Worm (Caenorhabditis elegans) whole organism, L2 larva: ENCODE results near the gene Y45G12B.2.

Source experiments
- R02D3.7 ChIP-seq: fragments of 150-350 bp; optimal IDR thresholded peaks from 2 replicates; lab custom pipeline; 2014; ENCODE audit warnings: missing biosample characterization, missing genetic modification characterization
- aly-2 ChIP-seq: fragments of 150-350 bp; optimal IDR thresholded peaks from 2 replicates; lab custom pipeline; 2014; ENCODE audit warnings: missing biosample characterization, missing genetic modification characterization
- ceh-82 ChIP-seq: fragments of 150-350 bp; optimal IDR thresholded peaks from 2 replicates; lab custom pipeline; 2014; ENCODE audit warnings: missing biosample characterization, missing genetic modification characterization
- gmeb-1 ChIP-seq: fragments of 150-350 bp; optimal IDR thresholded peaks from 2 replicates; lab custom pipeline; 2014; ENCODE audit warnings: missing biosample characterization, missing genetic modification characterization
- lsy-2 ChIP-seq, 2 experiments: fragments of 150-350 bp in 1 of 2; sonication (generic microtip) in 1 of 2; optimal IDR thresholded peaks; 2 replicates each; lab custom pipeline; 2014 to 2017; ENCODE audit warnings: missing biosample characterization in 2 of 2, missing genetic modification characterization in 2 of 2
- nhr-10 ChIP-seq: sonication (generic microtip); optimal IDR thresholded peaks from 2 replicates; lab custom pipeline; 2017; ENCODE audit warnings: missing biosample characterization, missing genetic modification characterization
- nhr-11 ChIP-seq: fragments of 150-350 bp; optimal IDR thresholded peaks from 2 replicates; lab custom pipeline; 2014; ENCODE audit warnings: missing biosample characterization, missing genetic modification characterization
- nhr-21 ChIP-seq: fragments of 150-350 bp; optimal IDR thresholded peaks from 2 replicates; lab custom pipeline; 2014; ENCODE audit warnings: missing biosample characterization, missing genetic modification characterization
- nhr-25 ChIP-seq: fragments of 150-350 bp; sonication (generic microtip); optimal IDR thresholded peaks from 3 replicates; lab custom pipeline; 2014; ENCODE audit warnings: missing biosample characterization, missing genetic modification characterization
- snpc-4 ChIP-seq: fragments of 150-350 bp; optimal IDR thresholded peaks from 2 replicates; lab custom pipeline; 2014; ENCODE audit warnings: missing biosample characterization, missing genetic modification characterization
- unc-39 ChIP-seq: fragments of 150-350 bp; optimal IDR thresholded peaks from 2 replicates; lab custom pipeline; 2014; ENCODE audit warnings: missing biosample characterization, missing genetic modification characterization
- unc-62 ChIP-seq: fragments of 150-350 bp; optimal IDR thresholded peaks from 2 replicates; lab custom pipeline; 2014; ENCODE audit warnings: missing biosample characterization, missing genetic modification reagents, missing genetic modification characterization
- ztf-4 ChIP-seq: fragments of 150-350 bp; optimal IDR thresholded peaks from 2 replicates; lab custom pipeline; 2014; ENCODE audit warnings: missing biosample characterization, missing genetic modification characterization

DNA sequence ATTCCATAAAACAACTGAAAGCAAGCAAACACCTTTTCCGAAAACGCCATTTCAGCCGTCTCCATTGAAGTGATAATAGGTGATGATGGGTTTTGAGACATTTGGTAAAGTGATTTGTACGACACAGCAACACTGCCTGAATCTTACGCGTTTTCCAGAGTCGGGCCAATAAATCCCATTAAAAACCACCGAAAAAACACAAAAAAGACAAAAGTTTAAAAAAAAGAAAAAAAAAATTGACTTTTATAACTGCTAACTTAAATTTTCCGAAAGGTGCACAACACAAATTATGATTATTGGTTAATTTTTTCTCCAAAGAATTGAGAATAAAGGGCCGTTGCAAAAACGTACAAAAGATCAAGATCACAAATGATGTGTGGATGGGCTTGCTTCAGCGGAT lies 39.8 kb downstream of the Y45G12B.2 start, which contains the start of gene srg-57:
- TF ChIP-seq unc-62 (GFP tag; lab: Kevin White, UChicago) (no peak), unc-39 (tag; lab: Kevin White, UChicago) (no peak), nhr-10 (tag; lab: Kevin White, UChicago) (no peak), aly-2 (tag; lab: Kevin White, UChicago) (no peak), ztf-4 (tag; lab: Kevin White, UChicago) (no peak), snpc-4 (no peak), nhr-11 (no peak), R02D3.7 (tag; lab: Kevin White, UChicago) (no peak), ceh-82 (tag; lab: Kevin White, UChicago) (no peak), nhr-25 (tag; lab: Kevin White, UChicago) (no peak), nhr-21 (no peak), gmeb-1 (tag; lab: Kevin White, UChicago) (no peak), lsy-2 (tag; optimal IDR thresholded peaks at IDR 0.05; lab: Kevin White, UChicago) (no peak)
